Fruit fly (Drosophila melanogaster) whole organism, pupa: Measurements from ENCODE around the gene CG45428.

ENCODE experiments used
- CG10348 ChIP-seq: fragments of 200-800 bp; sonication (Bioruptor generic); IDR thresholded peaks from 2 replicates; pipeline ENCODE4 v1.3.6; 2022; ENCODE audit warnings: missing biosample characterization, missing genetic modification characterization
- CG14655 ChIP-seq: fragments of 200-800 bp; sonication (Bioruptor generic); optimal IDR thresholded peaks from 3 replicates; lab custom pipeline; 2017; ENCODE audit warnings: mild to moderate bottlenecking, missing biosample characterization, missing genetic modification reagents, missing genetic modification characterization
- CG15710 ChIP-seq: fragments of 200-800 bp; sonication (Bioruptor generic); optimal IDR thresholded peaks from 2 replicates; lab custom pipeline; 2018; ENCODE audit warnings: missing biosample characterization, mild to moderate bottlenecking, missing genetic modification characterization, moderate library complexity
- CG17806 ChIP-seq: fragments of 200-800 bp; sonication (Bioruptor generic); optimal IDR thresholded peaks from 2 replicates; lab custom pipeline; 2018; ENCODE audit warnings: missing biosample characterization, mild to moderate bottlenecking, missing genetic modification characterization, moderate library complexity
- CG34367 ChIP-seq: fragments of 200-800 bp; sonication (Bioruptor generic); optimal IDR thresholded peaks from 2 replicates; lab custom pipeline; 2018; ENCODE audit warnings: missing biosample characterization, mild to moderate bottlenecking, missing genetic modification characterization
- CG8159 ChIP-seq: fragments of 200-800 bp; sonication (Bioruptor generic); optimal IDR thresholded peaks from 3 replicates; lab custom pipeline; 2018; ENCODE audit warnings: missing biosample characterization, mild to moderate bottlenecking, missing genetic modification characterization, moderate library complexity
- CG8301 ChIP-seq: fragments of 200-800 bp; sonication (Bioruptor generic); optimal IDR thresholded peaks from 2 replicates; lab custom pipeline; 2018; ENCODE audit warnings: missing biosample characterization, mild to moderate bottlenecking, missing genetic modification characterization
- CG9948 ChIP-seq: fragments of 200-800 bp; sonication (Bioruptor generic); optimal IDR thresholded peaks from 2 replicates; lab custom pipeline; 2018; ENCODE audit warnings: missing biosample characterization, mild to moderate bottlenecking, missing genetic modification characterization, moderate library complexity
- EcR ChIP-seq: fragments of 200-800 bp; sonication (Bioruptor generic); optimal IDR thresholded peaks from 3 replicates; lab custom pipeline; 2019; ENCODE audit warnings: missing biosample characterization, missing genetic modification characterization, mild to moderate bottlenecking, moderate library complexity, missing genetic modification reagents
- Pif1A ChIP-seq: fragments of 200-800 bp; sonication (Bioruptor generic); optimal IDR thresholded peaks from 3 replicates; lab custom pipeline; 2016; ENCODE audit warnings: missing biosample characterization, missing genetic modification characterization
- Pif1B ChIP-seq: fragments of 200-800 bp; sonication (Bioruptor generic); optimal IDR thresholded peaks from 3 replicates; lab custom pipeline; 2016; ENCODE audit warnings: missing biosample characterization, missing genetic modification characterization
- Snoo ChIP-seq: fragments of 200-800 bp; sonication (Bioruptor generic); optimal IDR thresholded peaks from 3 replicates; lab custom pipeline; 2017; ENCODE audit warnings: missing biosample characterization, mild to moderate bottlenecking, missing genetic modification characterization, inconsistent platforms

DNA sequence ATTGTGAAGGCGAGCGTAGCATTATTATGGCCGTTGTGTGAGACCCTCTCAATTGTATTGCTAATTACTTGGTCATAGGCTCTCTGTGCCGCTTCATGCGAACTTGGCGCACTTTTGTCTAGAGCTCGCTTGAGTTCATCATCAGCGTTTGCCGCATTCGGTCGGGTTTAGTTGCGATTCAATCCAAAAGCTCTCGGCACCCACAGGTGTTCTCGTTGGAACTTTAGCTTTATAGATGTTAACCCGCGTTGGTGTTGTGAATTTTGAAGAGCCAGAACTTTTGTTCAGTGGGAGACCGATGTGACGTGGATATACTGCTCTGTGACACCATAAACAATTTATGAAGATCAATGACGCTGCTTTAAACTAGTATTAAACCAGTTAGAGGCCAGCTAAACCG is 44.0 kb upstream of the CG45428 start, which contains the start of gene slif:
- no peak for TF ChIP-seq EcR (GFP tag; lab: Kevin White, UChicago)
- TF ChIP-seq CG15710 = no peak
- no peak for TF ChIP-seq Snoo (tag; lab: Kevin White, UChicago)
- TF ChIP-seq CG8159 (tag; lab: Kevin White, UChicago) = no peak
- no peak for TF ChIP-seq Pif1A (GFP tag; lab: Kevin White, UChicago)
- no peak for TF ChIP-seq CG9948 (tag; lab: Kevin White, UChicago)
- no peak for TF ChIP-seq CG17806 (tag; lab: Kevin White, UChicago)
- TF ChIP-seq CG8301 = no peak
- TF ChIP-seq CG14655 = no peak
- no peak for TF ChIP-seq CG34367 (tag; lab: Kevin White, UChicago)
- no peak for TF ChIP-seq CG10348 (GFP tag; lab: Robert Waterston, UW)
- TF ChIP-seq Pif1B = no peak
